Fruit fly (Drosophila melanogaster): ENCODE data around the gene mRpS6.

Gene mRpS6

dm6 chr3L:4363887-4364794, at the start of gene mRpS6, which contains the start of gene Cip4:
Gene mRpS6 (plus strand): TSS chr3L:4364550.
Gene Cip4 (minus strand): TSS chr3L:4364102.
- TF ChIP-seq CG8388 (GFP tag; optimal IDR thresholded peaks at IDR 0.05) (peak; percentile 78), CG1792 (GFP tag; optimal IDR thresholded peaks at IDR 0.05) (no peak), CG17359 (tag; optimal IDR thresholded peaks at IDR 0.05) (peak; percentile 79), knrl (GFP tag; IDR thresholded peaks at IDR 0.05; ENCODE audit: partially characterized antibody) (no peak), kah (GFP tag; optimal IDR thresholded peaks at IDR 0.05) (no peak), wek (GFP tag; optimal IDR thresholded peaks at IDR 0.05) (peak; percentile 20), bsh (GFP tag; optimal IDR thresholded peaks at IDR 0.05) (peak in 1 of 2 experiments; percentile 85), vvl (GFP tag; IDR thresholded peaks at IDR 0.05) (peak; percentile 82), CG4282 (GFP tag; optimal IDR thresholded peaks at IDR 0.05) (peak; percentile 79), unc-4 (GFP tag; IDR thresholded peaks at IDR 0.05; ENCODE audit: partially characterized antibody) (no peak), Adf1 (GFP tag; IDR thresholded peaks at IDR 0.05) (peak; percentile 46), croc (GFP tag; conservative IDR thresholded peaks at IDR 0.05) (0 out of 3 replicates have a peak, but pooled peaks have one; percentile 18), H2.0 (GFP tag; IDR thresholded peaks at IDR 0.05) (peak; percentile 90), insv (GFP tag; optimal IDR thresholded peaks at IDR 0.05) (peak in 1 of 2 experiments; percentile 56), al (GFP tag; IDR thresholded peaks at IDR 0.05) (peak; percentile 64), gfzf (GFP tag; optimal IDR thresholded peaks at IDR 0.05) (peak; percentile 82), zen2 (GFP tag; IDR thresholded peaks at IDR 0.05; ENCODE audit: partially characterized antibody) (no peak), corto (GFP tag; optimal IDR thresholded peaks at IDR 0.05) (peak; percentile 47), CG8089 (GFP tag; optimal IDR thresholded peaks at IDR 0.05) (no peak), tll (GFP tag; optimal IDR thresholded peaks at IDR 0.05) (no peak), ranshi (GFP tag; IDR thresholded peaks at IDR 0.05) (0 out of 2 replicates have a peak, but pooled peaks have one; percentile 41), odd (GFP tag; optimal IDR thresholded peaks at IDR 0.05) (peak; percentile 47), CG2129 (GFP tag; IDR thresholded peaks at IDR 0.05; ENCODE audit: partially characterized antibody) (no peak), TFAM (GFP tag; optimal IDR thresholded peaks at IDR 0.05) (no peak), Bteb2 (GFP tag; optimal IDR thresholded peaks at IDR 0.05) (peak; percentile 56), dysf (GFP tag; IDR thresholded peaks at IDR 0.05) (peak; percentile 77), CG3847 (GFP tag; IDR thresholded peaks at IDR 0.05) (peak; percentile 82), Ptx1 (GFP tag; IDR thresholded peaks at IDR 0.05) (peak; percentile 81), Six4 (GFP tag; optimal IDR thresholded peaks at IDR 0.05) (peak; percentile 61), PHDP (tag; optimal IDR thresholded peaks at IDR 0.05) (peak; percentile 84), amos (GFP tag; IDR thresholded peaks at IDR 0.05; ENCODE audit: partially characterized antibody) (peak; percentile 49; the same call in 1 of the 2 replicates), otp (GFP tag; IDR thresholded peaks at IDR 0.05) (peak; percentile 79; the same call in 2 of the 3 replicates), Dip2 (GFP tag; IDR thresholded peaks at IDR 0.05) (no peak), nau (GFP tag; optimal IDR thresholded peaks at IDR 0.05) (no peak), slou (GFP tag; optimal IDR thresholded peaks at IDR 0.05) (peak; percentile 66), CG13775 (GFP tag; optimal IDR thresholded peaks at IDR 0.05) (peak; percentile 87), CG15601 (tag; optimal IDR thresholded peaks at IDR 0.05) (peak; percentile 81), CG3065 (GFP tag; optimal IDR thresholded peaks at IDR 0.05) (peak; percentile 47), CG16815 (GFP tag; optimal IDR thresholded peaks at IDR 0.05) (peak; percentile 75), stwl (tag; optimal IDR thresholded peaks at IDR 0.05) (peak; percentile 39), Scr (GFP tag; IDR thresholded peaks at IDR 0.05; ENCODE audit: partially characterized antibody) (no peak), lmd (GFP tag; IDR thresholded peaks at IDR 0.05) (peak; percentile 51; the same call in 1 of the 2 replicates), ems (GFP tag; optimal IDR thresholded peaks at IDR 0.05) (peak; percentile 61), scrt (GFP tag; optimal IDR thresholded peaks at IDR 0.05) (no peak), tna (GFP tag; IDR thresholded peaks at IDR 0.05; ENCODE audit: partially characterized antibody) (peak; percentile 48; the same call in 1 of the 2 replicates), BEAF-32 (GFP tag; optimal IDR thresholded peaks at IDR 0.05) (peak; percentile 38), CG9437 (GFP tag; optimal IDR thresholded peaks at IDR 0.05) (peak; percentile 71)
